Worm (Caenorhabditis elegans) whole organism, L4/young adult: ENCODE results near the gene R02E4.2.

Experiments
- W03F9.2 ChIP-seq: fragments of 150-350 bp; optimal IDR thresholded peaks from 2 replicates; lab custom pipeline; 2014; ENCODE audit warnings: missing biosample characterization, missing genetic modification characterization
- dao-5 ChIP-seq: sonication (generic microtip); optimal IDR thresholded peaks from 2 replicates; lab custom pipeline; 2016; ENCODE audit warnings: missing genotype, missing genetic modification characterization, moderate library complexity, missing compliant biosample characterization
- him-1 ChIP-seq: sonication (generic microtip); optimal IDR thresholded peaks from 2 replicates; lab custom pipeline; 2016; ENCODE audit warnings: missing genotype, missing genetic modification reagents, missing genetic modification characterization, missing compliant biosample characterization

DNA sequence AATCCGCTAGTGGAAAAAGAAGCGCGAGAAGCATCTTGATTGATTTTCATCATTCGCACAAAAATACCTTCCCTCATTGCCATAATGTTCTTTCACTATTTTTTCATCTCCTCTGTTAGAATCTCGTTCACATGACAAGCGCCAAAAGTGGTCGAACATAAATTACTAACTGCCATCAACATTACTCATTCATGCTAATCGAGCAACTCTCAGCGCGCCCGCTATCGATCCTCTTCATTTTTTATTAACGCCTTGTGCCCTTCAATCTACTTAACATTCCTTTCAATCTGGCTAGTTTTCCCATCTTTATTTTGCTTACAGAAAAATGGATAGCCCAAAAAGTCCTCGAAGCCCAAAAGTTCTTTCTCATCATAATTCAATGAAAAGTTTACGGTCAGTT is 10.4 kb downstream of the R02E4.2 start, which contains the start of gene F09F9.5:
- TF ChIP-seq him-1 (no peak), dao-5 (tag; lab: Kevin White, UChicago) (no peak), W03F9.2 (tag; lab: Kevin White, UChicago) (no peak)
